Fruit fly (Drosophila melanogaster) whole organism, embryonic: Measurements from ENCODE around the gene kay.

ENCODE experiments used
- Atf-2 ChIP-seq: fragments of 200-800 bp; sonication (Bioruptor generic); optimal IDR thresholded peaks from 2 replicates; lab custom pipeline; 2016; ENCODE audit warnings: missing biosample characterization, missing genetic modification characterization
- C15 ChIP-seq: fragments of 200-800 bp; sonication (Bioruptor generic); IDR thresholded peaks from 3 replicates; pipeline ENCODE4 v1.3.6; 2022; ENCODE audit warnings: missing biosample characterization, missing genetic modification characterization
- CG10543 ChIP-seq: fragments of 200-800 bp; sonication (Bioruptor generic); optimal IDR thresholded peaks from 3 replicates; lab custom pipeline; 2017; ENCODE audit warnings: missing biosample characterization, mild to moderate bottlenecking, missing genetic modification characterization, moderate library complexity
- CG10565 ChIP-seq: fragments of 200-800 bp; sonication (Bioruptor generic); optimal IDR thresholded peaks from 3 replicates; lab custom pipeline; 2016; ENCODE audit warnings: missing biosample characterization, mild to moderate bottlenecking, missing genetic modification characterization
- CG11560 ChIP-seq: fragments of 200-800 bp; sonication (Bioruptor generic); IDR thresholded peaks from 3 replicates; pipeline ENCODE4 v1.3.6; 2022; ENCODE audit warnings: missing biosample characterization, missing genetic modification characterization
- CG12391 ChIP-seq: fragments of 200-800 bp; sonication (Bioruptor generic); optimal IDR thresholded peaks from 3 replicates; lab custom pipeline; 2018; ENCODE audit warnings: missing biosample characterization, mild to moderate bottlenecking, missing genetic modification characterization, moderate library complexity
- CG12769 ChIP-seq: fragments of 200-800 bp; sonication (Bioruptor generic); optimal IDR thresholded peaks from 2 replicates; lab custom pipeline; 2019; ENCODE audit warnings: missing biosample characterization, mild to moderate bottlenecking, missing genetic modification characterization, moderate library complexity
- CG1602 ChIP-seq: fragments of 200-800 bp; sonication (Bioruptor generic); optimal IDR thresholded peaks from 3 replicates; lab custom pipeline; 2016; ENCODE audit warnings: missing biosample characterization, missing genetic modification characterization
- CG17359 ChIP-seq: fragments of 200-800 bp; sonication (Bioruptor generic); optimal IDR thresholded peaks from 3 replicates; lab custom pipeline; 2018; ENCODE audit warnings: missing biosample characterization, mild to moderate bottlenecking, missing genetic modification characterization, moderate library complexity
- CG17802 ChIP-seq: fragments of 200-800 bp; sonication (Bioruptor generic); optimal IDR thresholded peaks from 2 replicates; lab custom pipeline; 2018; ENCODE audit warnings: missing biosample characterization, mild to moderate bottlenecking, missing genetic modification characterization, moderate library complexity
- CG17829 ChIP-seq: fragments of 200-800 bp; optimal IDR thresholded peaks from 2 replicates; lab custom pipeline; 2019; ENCODE audit warnings: missing biosample characterization, mild to moderate bottlenecking, missing genetic modification characterization, moderate library complexity
- CG32767 ChIP-seq: fragments of 200-800 bp; sonication (Bioruptor generic); IDR thresholded peaks from 2 replicates; pipeline ENCODE4 v1.3.6; 2022; ENCODE audit warnings: missing biosample characterization, missing genetic modification characterization
- CG4820 ChIP-seq: fragments of 200-800 bp; sonication (Bioruptor generic); optimal IDR thresholded peaks from 3 replicates; lab custom pipeline; 2016; ENCODE audit warnings: missing biosample characterization, missing genetic modification characterization
- CG6654 ChIP-seq: fragments of 200-800 bp; sonication (Bioruptor generic); optimal IDR thresholded peaks from 2 replicates; lab custom pipeline; 2017; ENCODE audit warnings: missing biosample characterization, mild to moderate bottlenecking, missing genetic modification characterization
- CG9797 ChIP-seq: fragments of 200-800 bp; sonication (Bioruptor generic); optimal IDR thresholded peaks from 3 replicates; lab custom pipeline; 2018; ENCODE audit warnings: missing biosample characterization, mild to moderate bottlenecking, missing genetic modification characterization
- Deaf1 ChIP-seq: fragments of 200-800 bp; optimal IDR thresholded peaks from 3 replicates; lab custom pipeline; 2019; ENCODE audit warnings: missing biosample characterization, mild to moderate bottlenecking, missing genetic modification characterization, moderate library complexity
- Dip2 ChIP-seq: fragments of 200-800 bp; sonication (Bioruptor generic); IDR thresholded peaks from 2 replicates; pipeline ENCODE4 v1.3.6; 2022; ENCODE audit warnings: missing biosample characterization, missing genetic modification characterization
- ERR ChIP-seq: fragments of 200-800 bp; sonication (Bioruptor generic); optimal IDR thresholded peaks from 2 replicates; lab custom pipeline; 2016; ENCODE audit warnings: missing biosample characterization, missing genetic modification characterization
- Gsc ChIP-seq: fragments of 200-800 bp; sonication (Bioruptor generic); IDR thresholded peaks from 2 replicates; pipeline ENCODE4 v1.3.6; 2022; ENCODE audit warnings: missing biosample characterization, missing genetic modification characterization
- Hr51 ChIP-seq, 2 experiments: fragments of 200-800 bp; sonication (Bioruptor generic); optimal IDR thresholded peaks; 2 replicates in 1 of 2; 3 replicates in 1 of 2; lab custom pipeline; 2016 to 2018; ENCODE audit warnings: missing biosample characterization in 2 of 2, missing genetic modification characterization in 2 of 2, mild to moderate bottlenecking in 1 of 2, moderate library complexity in 1 of 2
- MBD-R2 ChIP-seq: fragments of 200-800 bp; sonication (Bioruptor generic); IDR thresholded peaks from 2 replicates; pipeline ENCODE4 v1.3.6; 2022; ENCODE audit warnings: missing biosample characterization, missing genetic modification characterization
- Opbp ChIP-seq: fragments of 200-800 bp; sonication (Bioruptor generic); IDR thresholded peaks from 3 replicates; pipeline ENCODE4 v1.3.6; 2022; ENCODE audit warnings: missing biosample characterization, missing genetic modification characterization; ENCODE audit not compliant: partially characterized antibody
- Pdp1 ChIP-seq, 2 experiments: fragments of 200-800 bp; sonication (Bioruptor generic); optimal IDR thresholded peaks; 3 replicates each; lab custom pipeline; 2016; ENCODE audit warnings: missing biosample characterization in 2 of 2, missing genetic modification characterization in 2 of 2, mild to moderate bottlenecking in 1 of 2, moderate library complexity in 1 of 2
- Ptx1 ChIP-seq: fragments of 200-800 bp; sonication (Bioruptor generic); IDR thresholded peaks from 2 replicates; pipeline ENCODE4 v1.3.6; 2022; ENCODE audit warnings: missing biosample characterization, missing genetic modification characterization
- Sox100B ChIP-seq: fragments of 200-800 bp; sonication (Bioruptor generic); optimal IDR thresholded peaks from 3 replicates; lab custom pipeline; 2018; ENCODE audit warnings: missing biosample characterization, mild to moderate bottlenecking, missing genetic modification characterization
- ab ChIP-seq: fragments of 200-800 bp; sonication (Bioruptor generic); optimal IDR thresholded peaks from 2 replicates; lab custom pipeline; 2016; ENCODE audit warnings: missing biosample characterization, missing genetic modification characterization
- ase ChIP-seq: fragments of 200-800 bp; sonication (Bioruptor generic); IDR thresholded peaks from 3 replicates; pipeline ENCODE4 v1.3.6; 2022; ENCODE audit warnings: missing biosample characterization, missing genetic modification characterization
- az2 ChIP-seq: fragments of 200-800 bp; sonication (Bioruptor generic); optimal IDR thresholded peaks from 3 replicates; lab custom pipeline; 2016; ENCODE audit warnings: missing biosample characterization, missing genetic modification characterization
- cad ChIP-seq: fragments of >200 bp; optimal IDR thresholded peaks from 2 replicates; lab custom pipeline; 2017; ENCODE audit warnings: missing biosample characterization, missing genetic modification characterization
- chn ChIP-seq: fragments of 200-800 bp; sonication (Bioruptor generic); optimal IDR thresholded peaks from 2 replicates; lab custom pipeline; 2016; ENCODE audit warnings: missing biosample characterization, missing genetic modification characterization
- dan ChIP-seq: fragments of 200-800 bp; sonication (Bioruptor generic); IDR thresholded peaks from 2 replicates; pipeline ENCODE4 v1.3.6; 2022; ENCODE audit warnings: missing biosample characterization, missing genetic modification characterization
- disco-r ChIP-seq: fragments of 200-800 bp; sonication (Bioruptor generic); optimal IDR thresholded peaks from 2 replicates; lab custom pipeline; 2016; ENCODE audit warnings: missing biosample characterization, missing genetic modification characterization
- dmrt11E ChIP-seq: fragments of 200-800 bp; sonication (Bioruptor generic); optimal IDR thresholded peaks from 3 replicates; lab custom pipeline; 2018; ENCODE audit warnings: missing biosample characterization, mild to moderate bottlenecking, missing genetic modification characterization, moderate library complexity
- ind ChIP-seq: fragments of 200-800 bp; sonication (Bioruptor generic); optimal IDR thresholded peaks from 3 replicates; lab custom pipeline; 2016; ENCODE audit warnings: missing biosample characterization, missing genetic modification characterization
- jumu ChIP-seq: fragments of 200-800 bp; sonication (Bioruptor generic); optimal IDR thresholded peaks from 3 replicates; lab custom pipeline; 2016; ENCODE audit warnings: missing biosample characterization, missing genetic modification characterization
- kah ChIP-seq: fragments of 200-800 bp; sonication (Bioruptor generic); optimal IDR thresholded peaks from 2 replicates; lab custom pipeline; 2018; ENCODE audit warnings: missing biosample characterization, mild to moderate bottlenecking, missing genetic modification characterization
- lbe ChIP-seq: fragments of 200-800 bp; sonication (Bioruptor generic); optimal IDR thresholded peaks from 2 replicates; lab custom pipeline; 2016; ENCODE audit warnings: missing biosample characterization, mild to moderate bottlenecking, missing genetic modification characterization
- nmo ChIP-seq: fragments of 200-800 bp; sonication (Bioruptor generic); optimal IDR thresholded peaks from 2 replicates; lab custom pipeline; 2018; ENCODE audit warnings: missing biosample characterization, mild to moderate bottlenecking, missing genetic modification characterization, moderate library complexity
- nom ChIP-seq: fragments of 200-800 bp; sonication (Bioruptor generic); optimal IDR thresholded peaks from 2 replicates; lab custom pipeline; 2017; ENCODE audit warnings: missing biosample characterization, missing genetic modification characterization, mild to moderate bottlenecking, moderate library complexity, missing genetic modification reagents
- pfk ChIP-seq: fragments of 200-800 bp; sonication (Bioruptor generic); optimal IDR thresholded peaks from 2 replicates; lab custom pipeline; 2018; ENCODE audit warnings: missing biosample characterization, mild to moderate bottlenecking, missing genetic modification characterization, moderate library complexity
- phol ChIP-seq: fragments of 200-800 bp; sonication (Bioruptor generic); optimal IDR thresholded peaks from 3 replicates; lab custom pipeline; 2018; ENCODE audit warnings: missing biosample characterization, mild to moderate bottlenecking, missing genetic modification characterization, moderate library complexity
- prd ChIP-seq, 3 experiments: fragments of >200 bp in 2 of 3; fragments of 200-800 bp in 1 of 3; sonication (Bioruptor generic) in 1 of 3; optimal IDR thresholded peaks in 2 of 3; IDR thresholded peaks in 1 of 3; 2 replicates in 2 of 3; 3 replicates in 1 of 3; pipeline versions ENCODE4 v1.3.6 to Lab custom; 2017 to 2022; ENCODE audit warnings: missing biosample characterization in 1 of 3, missing genetic modification characterization in 1 of 3
- ro ChIP-seq: fragments of 200-800 bp; sonication (Bioruptor generic); IDR thresholded peaks from 2 replicates; pipeline ENCODE4 v1.3.6; 2022; ENCODE audit warnings: missing biosample characterization, missing genetic modification characterization
- schlank ChIP-seq: fragments of 200-800 bp; sonication (Bioruptor generic); optimal IDR thresholded peaks from 2 replicates; lab custom pipeline; 2018; ENCODE audit warnings: missing biosample characterization, mild to moderate bottlenecking, missing genetic modification characterization
- sr ChIP-seq: fragments of 200-800 bp; sonication (Bioruptor generic); IDR thresholded peaks from 3 replicates; pipeline ENCODE4 v1.3.6; 2022; ENCODE audit warnings: missing biosample characterization, missing genetic modification characterization
- unpg ChIP-seq: fragments of 200-800 bp; sonication (Bioruptor generic); optimal IDR thresholded peaks from 3 replicates; lab custom pipeline; 2018; ENCODE audit warnings: missing biosample characterization, mild to moderate bottlenecking, missing genetic modification characterization, moderate library complexity
- vvl ChIP-seq: fragments of 200-800 bp; sonication (Bioruptor generic); IDR thresholded peaks from 2 replicates; pipeline ENCODE4 v1.3.6; 2022; ENCODE audit warnings: missing biosample characterization, missing genetic modification characterization
- wek ChIP-seq: fragments of 200-800 bp; sonication (Bioruptor generic); optimal IDR thresholded peaks from 3 replicates; lab custom pipeline; 2018; ENCODE audit warnings: missing biosample characterization, mild to moderate bottlenecking, missing genetic modification characterization, moderate library complexity
- z ChIP-seq: fragments of 200-800 bp; sonication (Bioruptor generic); IDR thresholded peaks from 3 replicates; pipeline ENCODE4 v1.3.6; 2022; ENCODE audit warnings: missing biosample characterization, missing genetic modification characterization

kay gene

dm6 chr3R:29771645-29772089 lies 5.9 kb downstream of the kay start (continued):
- TF ChIP-seq CG17829 (tag; lab: Kevin White, UChicago) (no peak), nmo (GFP tag; lab: Kevin White, UChicago) (no peak), disco-r (GFP tag; lab: Kevin White, UChicago) (peak; percentile 44), CG10543 (GFP tag; lab: Kevin White, UChicago) (no peak), ro (GFP tag; lab: Robert Waterston, UW) (no peak), CG17802 (tag; lab: Kevin White, UChicago) (no peak), jumu (no peak), chn (GFP tag; lab: Kevin White, UChicago) (no peak), prd (optimal IDR thresholded peaks at IDR 0.05; lab: Kevin White, UChicago) (no peak), prd (GFP tag; IDR thresholded peaks at IDR 0.05; lab: Robert Waterston, UW) (no peak), CG6654 (GFP tag; lab: Kevin White, UChicago) (no peak), unpg (GFP tag; lab: Kevin White, UChicago) (no peak), CG10565 (GFP tag; lab: Kevin White, UChicago) (no peak), CG4820 (GFP tag; lab: Kevin White, UChicago) (no peak), lbe (peak; percentile 15), CG11560 (tag; lab: Robert Waterston, UW) (no peak), C15 (GFP tag; lab: Robert Waterston, UW) (no peak), Opbp (GFP tag; lab: Robert Waterston, UW) (0 out of 3 replicates have a peak, but pooled peaks have one; percentile 13), CG12769 (tag; lab: Kevin White, UChicago) (peak; percentile 47), z (GFP tag; lab: Robert Waterston, UW) (peak; percentile 100), nom (GFP tag; lab: Kevin White, UChicago) (no peak), kah (peak; percentile 89), Dip2 (GFP tag; lab: Robert Waterston, UW) (no peak), ind (GFP tag; lab: Kevin White, UChicago) (no peak), Pdp1 (GFP tag; optimal IDR thresholded peaks at IDR 0.05; lab: Kevin White, UChicago) (peak in 1 of 2 experiments; percentile 88), Sox100B (GFP tag; lab: Kevin White, UChicago) (no peak), sr (no peak), CG12391 (no peak), CG1602 (no peak), MBD-R2 (GFP tag; lab: Robert Waterston, UW) (no peak), ase (no peak), dan (GFP tag; lab: Robert Waterston, UW) (no peak), Gsc (GFP tag; lab: Robert Waterston, UW) (no peak)
- TF ChIP-seq, all 482 proteins: peak for 98

dm6 chr3R:29772090-29772794 lies 6.4 kb downstream of the kay start:
- TF ChIP-seq nmo (GFP tag; lab: Kevin White, UChicago) (peak; percentile 36), CG17359 (tag; lab: Kevin White, UChicago) (peak; percentile 8), dmrt11E (tag; lab: Kevin White, UChicago) (peak; percentile 33), CG32767 (GFP tag; lab: Robert Waterston, UW) (no peak), schlank (tag; lab: Kevin White, UChicago) (no peak), phol (peak; percentile 45), vvl (GFP tag; lab: Robert Waterston, UW) (no peak; the same call in 1 of the 2 replicates), Ptx1 (0 out of 2 replicates have a peak, but pooled peaks have one; percentile 20), CG1602 (peak; percentile 21), ab (GFP tag; lab: Kevin White, UChicago) (no peak), CG9797 (GFP tag; lab: Kevin White, UChicago) (no peak), cad (GFP tag; lab: Kevin White, UChicago) (peak; percentile 12), pfk (GFP tag; lab: Kevin White, UChicago) (no peak), Deaf1 (tag; lab: Kevin White, UChicago) (no peak), Hr51 (GFP tag; optimal IDR thresholded peaks at IDR 0.05; lab: Kevin White, UChicago) (no peak), Atf-2 (no peak), wek (no peak), ERR (no peak), az2 (GFP tag; lab: Kevin White, UChicago) (peak; percentile 39), ro (GFP tag; lab: Robert Waterston, UW) (no peak)
